Worm (Caenorhabditis elegans) whole organism, L4 larva: ENCODE measurements around the gene C23H5.11.

Experiments used
- F10B5.3 ChIP-seq: sonication (generic microtip); optimal IDR thresholded peaks from 2 replicates; lab custom pipeline; 2016; ENCODE audit warnings: mild to moderate bottlenecking, missing genetic modification characterization, missing compliant biosample characterization
- F37D6.2 ChIP-seq: sonication (generic microtip); optimal IDR thresholded peaks from 2 replicates; lab custom pipeline; 2016; ENCODE audit warnings: mild to moderate bottlenecking, missing genetic modification characterization, missing compliant biosample characterization
- F44E2.7 ChIP-seq: fragments of 200-800 bp; sonication (Bioruptor generic); IDR thresholded peaks from 2 replicates; pipeline ENCODE4 v2.1.2; 2022; ENCODE audit warnings: missing genetic modification characterization, missing compliant biosample characterization
- T20F7.1 ChIP-seq: fragments of 200-800 bp; sonication (Bioruptor generic); optimal IDR thresholded peaks from 2 replicates; lab custom pipeline; 2018; ENCODE audit warnings: mild to moderate bottlenecking, missing genetic modification characterization, missing compliant biosample characterization
- T26A8.4 ChIP-seq: fragments of 200-800 bp; sonication (Bioruptor generic); IDR thresholded peaks from 2 replicates; pipeline ENCODE4 v1.3.6; 2022; ENCODE audit warnings: missing genetic modification characterization, missing compliant biosample characterization
- Y5F2A.4 ChIP-seq: fragments of 200-800 bp; sonication (Bioruptor generic); optimal IDR thresholded peaks from 2 replicates; lab custom pipeline; 2018; ENCODE audit warnings: mild to moderate bottlenecking, missing genetic modification characterization, missing compliant biosample characterization
- ZK337.2 ChIP-seq: fragments of 200-800 bp; sonication (Bioruptor generic); IDR thresholded peaks from 2 replicates; pipeline ENCODE4 v1.3.6; 2022; ENCODE audit warnings: missing genetic modification reagents, missing genetic modification characterization, missing compliant biosample characterization
- ZK546.5 ChIP-seq, 2 experiments: sonication (generic microtip); optimal IDR thresholded peaks; 2 replicates each; lab custom pipeline; 2017; ENCODE audit warnings: missing biosample characterization in 2 of 2, missing genetic modification characterization in 2 of 2
- aha-1 ChIP-seq: fragments of 150-350 bp; peaks from one replicate; lab custom pipeline; 2014; ENCODE audit warnings: missing biosample characterization, missing genetic modification characterization
- aly-2 ChIP-seq: sonication (generic microtip); optimal IDR thresholded peaks from 2 replicates; lab custom pipeline; 2018; ENCODE audit warnings: missing biosample characterization, missing genetic modification characterization
- arid-1 ChIP-seq: fragments of 200-800 bp; sonication (Bioruptor generic); conservative IDR thresholded peaks from 2 replicates; pipeline ENCODE4 v1.3.6; 2022; ENCODE audit warnings: missing genetic modification reagents, missing genetic modification characterization, missing compliant biosample characterization
- attf-4 ChIP-seq: sonication (generic microtip); optimal IDR thresholded peaks from 3 replicates; lab custom pipeline; 2017; ENCODE audit warnings: missing biosample characterization, missing genetic modification characterization
- ceh-20 ChIP-seq: fragments of 200-800 bp; sonication (Bioruptor generic); IDR thresholded peaks from 2 replicates; pipeline ENCODE4 v1.3.6; 2022; ENCODE audit warnings: missing genetic modification reagents, missing genetic modification characterization, missing compliant biosample characterization
- ceh-28 ChIP-seq: fragments of 150-350 bp; optimal IDR thresholded peaks from 2 replicates; lab custom pipeline; 2014; ENCODE audit warnings: missing biosample characterization, missing genetic modification reagents, missing genetic modification characterization
- ceh-32 ChIP-seq: sonication (generic microtip); optimal IDR thresholded peaks from 2 replicates; lab custom pipeline; 2016; ENCODE audit warnings: mild to moderate bottlenecking, missing genetic modification characterization, missing compliant biosample characterization; ENCODE audit not compliant: poor library complexity
- ceh-62 ChIP-seq: sonication (generic microtip); optimal IDR thresholded peaks from 2 replicates; lab custom pipeline; 2017; ENCODE audit warnings: missing biosample characterization, missing genetic modification characterization
- ces-1 ChIP-seq: fragments of 150-350 bp; sonication (generic microtip); optimal IDR thresholded peaks from 4 replicates; lab custom pipeline; 2014; ENCODE audit warnings: missing biosample characterization, missing genetic modification reagents, missing genetic modification characterization
- cey-2 ChIP-seq: sonication (generic microtip); optimal IDR thresholded peaks from 3 replicates; lab custom pipeline; 2017; ENCODE audit warnings: missing genetic modification characterization, mild to moderate bottlenecking, missing compliant biosample characterization, antibody characterized with exemption, borderline replicate concordance; ENCODE audit not compliant: insufficient read depth
- daf-12 ChIP-seq: fragments of 150-350 bp; optimal IDR thresholded peaks from 2 replicates; lab custom pipeline; 2014; ENCODE audit warnings: missing biosample characterization, missing genetic modification reagents, missing genetic modification characterization
- dmd-6 ChIP-seq: fragments of 200-800 bp; sonication (Bioruptor generic); IDR thresholded peaks from 2 replicates; pipeline ENCODE4 v1.3.6; 2022; ENCODE audit warnings: missing genetic modification reagents, missing genetic modification characterization, missing compliant biosample characterization
- dpl-1 ChIP-seq: fragments of 150-350 bp; optimal IDR thresholded peaks from 2 replicates; lab custom pipeline; 2014; ENCODE audit warnings: missing biosample characterization, missing genetic modification reagents, missing genetic modification characterization
- egl-27 ChIP-seq: sonication (generic microtip); optimal IDR thresholded peaks from 3 replicates; lab custom pipeline; 2017; ENCODE audit warnings: missing biosample characterization, missing genetic modification reagents, missing genetic modification characterization
- gei-8 ChIP-seq: fragments of 200-800 bp; sonication (Bioruptor generic); optimal IDR thresholded peaks from 2 replicates; lab custom pipeline; 2018; ENCODE audit warnings: mild to moderate bottlenecking, missing genetic modification characterization, missing compliant biosample characterization
- hif-1 ChIP-seq, 2 experiments: sonication (generic microtip); optimal IDR thresholded peaks; 2 replicates each; lab custom pipeline; 2016 to 2017; ENCODE audit warnings: missing compliant biosample characterization in 2 of 2, missing genetic modification characterization in 2 of 2, missing genetic modification reagents in 2 of 2, missing genotype in 2 of 2, mild to moderate bottlenecking in 1 of 2
- hlh-11 ChIP-seq: fragments of 200-800 bp; sonication (Bioruptor generic); optimal IDR thresholded peaks from 2 replicates; lab custom pipeline; 2018; ENCODE audit warnings: mild to moderate bottlenecking, missing genetic modification characterization, missing compliant biosample characterization
- hlh-30 ChIP-seq: sonication (generic microtip); optimal IDR thresholded peaks from 2 replicates; lab custom pipeline; 2017; ENCODE audit warnings: antibody characterized with exemption, mild to moderate bottlenecking, missing genetic modification characterization, missing compliant biosample characterization; ENCODE audit not compliant: insufficient read depth
- hmg-1.1 ChIP-seq: fragments of 200-800 bp; sonication (Bioruptor generic); IDR thresholded peaks from 2 replicates; pipeline ENCODE4 v1.3.6; 2022; ENCODE audit warnings: missing genetic modification reagents, missing genetic modification characterization, missing compliant biosample characterization
- lin-38 ChIP-seq: fragments of 200-800 bp; sonication (Bioruptor generic); IDR thresholded peaks from 2 replicates; pipeline ENCODE4 v1.3.6; 2022; ENCODE audit warnings: missing genetic modification reagents, missing genetic modification characterization, missing compliant biosample characterization
- lin-39 ChIP-seq: fragments of 150-350 bp; optimal IDR thresholded peaks from 2 replicates; lab custom pipeline; 2014; ENCODE audit warnings: missing biosample characterization, missing genetic modification reagents, missing genetic modification characterization
- lir-3 ChIP-seq: sonication (generic microtip); optimal IDR thresholded peaks from 2 replicates; lab custom pipeline; 2016; ENCODE audit warnings: mild to moderate bottlenecking, missing genetic modification characterization, missing compliant biosample characterization
- madf-5 ChIP-seq, 2 experiments: fragments of 200-800 bp; sonication (Bioruptor generic); IDR thresholded peaks; 2 replicates each; pipeline ENCODE4 v1.3.6; 2022; ENCODE audit warnings: missing compliant biosample characterization in 2 of 2, missing genetic modification characterization in 2 of 2
- mdl-1 ChIP-seq, 2 experiments: fragments of 150-350 bp in 1 of 2; sonication (generic microtip) in 1 of 2; optimal IDR thresholded peaks; 2 replicates each; lab custom pipeline; 2014 to 2017; ENCODE audit warnings: missing biosample characterization in 2 of 2, missing genetic modification characterization in 2 of 2
- nhr-11 ChIP-seq: fragments of 150-350 bp; optimal IDR thresholded peaks from 2 replicates; lab custom pipeline; 2014; ENCODE audit warnings: missing biosample characterization, missing genetic modification characterization
- nhr-237 ChIP-seq: sonication (generic microtip); optimal IDR thresholded peaks from 2 replicates; lab custom pipeline; 2017; ENCODE audit warnings: missing biosample characterization, missing genetic modification characterization
- nhr-25 ChIP-seq: sonication (generic microtip); optimal IDR thresholded peaks from 2 replicates; lab custom pipeline; 2017; ENCODE audit warnings: missing genetic modification characterization, mild to moderate bottlenecking, missing compliant biosample characterization, antibody characterized with exemption, moderate library complexity, borderline replicate concordance; ENCODE audit not compliant: insufficient read depth
- nhr-28 ChIP-seq: fragments of 150-350 bp; optimal IDR thresholded peaks from 2 replicates; lab custom pipeline; 2014; ENCODE audit warnings: missing biosample characterization, missing genetic modification characterization
- nhr-48 ChIP-seq: sonication (generic microtip); optimal IDR thresholded peaks from 2 replicates; lab custom pipeline; 2016; ENCODE audit warnings: mild to moderate bottlenecking, missing genetic modification characterization, missing compliant biosample characterization
- nhr-6 ChIP-seq: fragments of 150-350 bp; optimal IDR thresholded peaks from 2 replicates; lab custom pipeline; 2014; ENCODE audit warnings: missing biosample characterization, missing genetic modification characterization
- nhr-77 ChIP-seq: fragments of 150-350 bp; optimal IDR thresholded peaks from 2 replicates; lab custom pipeline; 2014; ENCODE audit warnings: missing biosample characterization, missing genetic modification characterization
- pha-4 ChIP-seq, 2 experiments: fragments of 150-350 bp in 1 of 2; fragments of 200-800 bp in 1 of 2; sonication (Bioruptor generic) in 1 of 2; IDR thresholded peaks in 1 of 2; optimal IDR thresholded peaks in 1 of 2; 2 replicates each; pipeline versions ENCODE4 v1.3.6 to Lab custom; 2014 to 2022; ENCODE audit warnings: missing genetic modification characterization in 2 of 2, missing genetic modification reagents in 2 of 2, missing biosample characterization in 1 of 2, missing compliant biosample characterization in 1 of 2
- pqm-1 ChIP-seq: sonication (generic microtip); optimal IDR thresholded peaks from 2 replicates; lab custom pipeline; 2017; ENCODE audit warnings: missing biosample characterization, missing genetic modification characterization
- rbr-2 ChIP-seq: sonication (generic microtip); optimal IDR thresholded peaks from 2 replicates; lab custom pipeline; 2016; ENCODE audit warnings: missing genotype, missing genetic modification characterization, missing compliant biosample characterization
- snpc-1.2 ChIP-seq: fragments of 200-800 bp; sonication (Bioruptor generic); IDR thresholded peaks from 2 replicates; pipeline ENCODE4 v1.3.6; 2022; ENCODE audit warnings: missing genetic modification reagents, missing genetic modification characterization, missing compliant biosample characterization
- snpc-4 ChIP-seq: fragments of 150-350 bp; optimal IDR thresholded peaks from 2 replicates; lab custom pipeline; 2014; ENCODE audit warnings: missing biosample characterization, missing genetic modification characterization
- tra-1 ChIP-seq: fragments of 200-800 bp; sonication (Bioruptor generic); IDR thresholded peaks from 2 replicates; pipeline ENCODE4 v1.3.6; 2022; ENCODE audit warnings: missing genetic modification reagents, missing genetic modification characterization, missing compliant biosample characterization
- unc-39 ChIP-seq: sonication (generic microtip); optimal IDR thresholded peaks from 2 replicates; lab custom pipeline; 2017; ENCODE audit warnings: missing biosample characterization, missing genetic modification characterization
- unc-62 ChIP-seq, 3 experiments: fragments of 150-350 bp in 1 of 3; sonication (generic microtip); optimal IDR thresholded peaks in 2 of 3; peaks in 1 of 3; 1 replicate in 1 of 3; 2 replicates in 2 of 3; lab custom pipeline; 2014 to 2017; ENCODE audit warnings: missing biosample characterization in 3 of 3, missing genetic modification characterization in 3 of 3, missing genetic modification reagents in 3 of 3, missing genotype in 1 of 3
- zag-1 ChIP-seq: fragments of 150-350 bp; optimal IDR thresholded peaks from 2 replicates; lab custom pipeline; 2014; ENCODE audit warnings: missing biosample characterization, missing genetic modification characterization
- zip-2 ChIP-seq: fragments of 150-350 bp; optimal IDR thresholded peaks from 2 replicates; lab custom pipeline; 2014; ENCODE audit warnings: missing biosample characterization, missing genetic modification characterization
- ztf-11 ChIP-seq: fragments of 150-350 bp; optimal IDR thresholded peaks from 2 replicates; lab custom pipeline; 2014; ENCODE audit warnings: missing biosample characterization, missing genetic modification characterization
- ztf-7 ChIP-seq: fragments of 150-350 bp; optimal IDR thresholded peaks from 2 replicates; lab custom pipeline; 2014; ENCODE audit warnings: missing biosample characterization, missing genetic modification characterization

C23H5.11 gene

DNA sequence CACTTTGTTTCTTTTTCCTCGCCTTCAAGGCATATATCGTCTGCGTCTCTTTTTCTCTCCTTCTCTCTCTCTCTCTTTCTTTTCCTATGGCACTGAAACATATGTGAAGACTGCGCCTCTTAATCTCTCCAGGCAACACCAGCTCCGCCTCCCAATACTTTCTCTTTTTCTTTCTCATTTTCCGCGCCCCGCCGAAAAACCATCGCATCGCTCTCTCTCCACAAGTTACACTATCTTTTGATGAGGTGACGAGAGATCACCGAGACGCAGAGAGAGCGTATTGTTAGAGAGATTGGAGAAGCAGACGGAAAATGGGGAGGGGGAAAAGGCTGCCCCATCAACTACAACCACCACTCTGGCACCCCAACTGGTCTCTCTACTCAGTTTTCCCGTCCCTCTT lies 50.8 kb downstream of the C23H5.11 start:
- TF ChIP-seq hif-1 (tag; optimal IDR thresholded peaks at IDR 0.05; lab: Kevin White, UChicago) (peak in 1 of 2 experiments; percentile 65), snpc-4 (no peak), egl-27 (tag; lab: Kevin White, UChicago) (no peak), attf-4 (tag; lab: Kevin White, UChicago) (no peak), rbr-2 (tag; lab: Kevin White, UChicago) (peak; percentile 82), ceh-20 (GFP tag; lab: Robert Waterston, UW) (peak; percentile 77; the same call in 1 of the 2 replicates), F44E2.7 (GFP tag; lab: Robert Waterston, UW) (no peak), pqm-1 (tag; lab: Kevin White, UChicago) (no peak), aly-2 (tag; lab: Kevin White, UChicago) (no peak), hlh-11 (tag; lab: Kevin White, UChicago) (peak; percentile 90), ztf-7 (tag; lab: Kevin White, UChicago) (no peak), unc-62 (GFP tag; optimal IDR thresholded peaks at IDR 0.05 in 1 of 2; lab: Kevin White, UChicago) (peak in 1 of 2 experiments; percentile 71), unc-62 (tag; optimal IDR thresholded peaks at IDR 0.05; lab: Kevin White, UChicago) (peak; percentile 66), T20F7.1 (GFP tag; lab: Kevin White, UChicago) (no peak), nhr-25 (tag; lab: Kevin White, UChicago) (peak; percentile 80), gei-8 (GFP tag; lab: Kevin White, UChicago) (no peak), nhr-11 (tag; lab: Kevin White, UChicago) (peak; percentile 72), pha-4 (GFP tag; IDR thresholded peaks at IDR 0.05; lab: Robert Waterston, UW) (peak; percentile 48), pha-4 (tag; optimal IDR thresholded peaks at IDR 0.05; lab: Kevin White, UChicago) (no peak), Y5F2A.4 (GFP tag; lab: Kevin White, UChicago) (no peak), snpc-1.2 (GFP tag; lab: Robert Waterston, UW) (no peak), ceh-28 (tag; lab: Kevin White, UChicago) (peak; percentile 20), aha-1 (tag; lab: Kevin White, UChicago) (peak; percentile 63), daf-12 (no peak), F37D6.2 (peak; percentile 62), dpl-1 (GFP tag; lab: Kevin White, UChicago) (peak; percentile 28), lin-38 (peak; percentile 38), nhr-6 (tag; lab: Kevin White, UChicago) (no peak), madf-5 (GFP tag; IDR thresholded peaks at IDR 0.05; lab: Robert Waterston, UW) (no peak), zag-1 (tag; lab: Kevin White, UChicago) (no peak), dmd-6 (peak; percentile 25; the same call in 1 of the 2 replicates), ceh-62 (tag; lab: Kevin White, UChicago) (no peak), mdl-1 (tag; optimal IDR thresholded peaks at IDR 0.05; lab: Kevin White, UChicago) (peak in 1 of 2 experiments; percentile 42), nhr-237 (tag; lab: Kevin White, UChicago) (no peak), T26A8.4 (no peak), ces-1 (GFP tag; lab: Kevin White, UChicago) (no peak), tra-1 (GFP tag; lab: Robert Waterston, UW) (0 out of 2 replicates have a peak, but pooled peaks have one; percentile 33), zip-2 (tag; lab: Kevin White, UChicago) (no peak), lin-39 (tag; lab: Kevin White, UChicago) (no peak), unc-39 (tag; lab: Kevin White, UChicago) (no peak), ZK546.5 (tag; optimal IDR thresholded peaks at IDR 0.05; lab: Kevin White, UChicago) (no peak), ztf-11 (tag; lab: Kevin White, UChicago) (no peak), cey-2 (tag; lab: Kevin White, UChicago) (no peak), hmg-1.1 (GFP tag; lab: Robert Waterston, UW) (peak; percentile 86), lir-3 (tag; lab: Kevin White, UChicago) (no peak), hlh-30 (tag; lab: Kevin White, UChicago) (peak; percentile 65), nhr-28 (peak; percentile 61), ceh-32 (tag; lab: Kevin White, UChicago) (peak; percentile 38), nhr-77 (no peak), nhr-48 (peak; percentile 6), arid-1 (GFP tag; lab: Robert Waterston, UW) (0 out of 2 replicates have a peak, but pooled peaks have one; percentile 41), F10B5.3 (tag; lab: Kevin White, UChicago) (no peak), ZK337.2 (GFP tag; lab: Robert Waterston, UW) (no peak)
